Fruit fly (Drosophila melanogaster) S2 (cell line): ENCODE results near the gene CG12594.

Experiments
- CG8478 ChIP-seq: fragments of >200 bp; optimal IDR thresholded peaks from 2 replicates; lab custom pipeline; 2018
- CTCF ChIP-seq, 2 experiments: fragments of >200 bp; optimal IDR thresholded peaks; 2 replicates each; lab custom pipeline; 2018

DNA sequence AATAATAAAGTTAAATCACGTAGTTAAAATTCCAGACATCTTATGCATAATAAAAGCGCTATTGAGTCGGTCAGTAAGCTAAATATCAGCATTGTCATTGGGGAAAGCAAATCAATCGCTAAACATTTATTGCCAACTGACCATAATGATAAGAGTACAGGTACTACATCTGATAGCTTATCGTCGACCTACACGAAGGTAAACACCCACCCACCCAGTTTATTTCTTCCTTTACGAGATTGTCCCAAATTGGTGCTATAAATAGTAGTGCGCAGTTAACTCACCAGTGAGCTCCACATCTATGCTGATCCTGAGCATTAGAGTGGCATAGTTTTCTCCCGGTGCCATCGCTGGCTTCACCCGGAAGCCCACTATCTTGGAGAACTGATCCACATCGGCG, 37.9 kb upstream of the CG12594 start:
- TF ChIP-seq CTCF (optimal IDR thresholded peaks at IDR 0.05; lab: Kevin White, UChicago) (no peak), CG8478 (lab: Kevin White, UChicago) (no peak)
